Worm (Caenorhabditis elegans) whole organism, L2 larva: ENCODE measurements around the gene R151.1.

Experiments
- C34F6.9 ChIP-seq: fragments of 150-350 bp; optimal IDR thresholded peaks from 2 replicates; lab custom pipeline; 2014; ENCODE audit warnings: missing biosample characterization, missing genetic modification characterization
- F13H6.1 ChIP-seq: sonication (generic microtip); optimal IDR thresholded peaks from 2 replicates; lab custom pipeline; 2016; ENCODE audit warnings: missing genetic modification characterization, missing compliant biosample characterization
- R02D3.7 ChIP-seq: fragments of 150-350 bp; optimal IDR thresholded peaks from 2 replicates; lab custom pipeline; 2014; ENCODE audit warnings: missing biosample characterization, missing genetic modification characterization
- Y55F3AM.14 ChIP-seq: fragments of 200-800 bp; sonication (Bioruptor generic); optimal IDR thresholded peaks from 2 replicates; lab custom pipeline; 2018; ENCODE audit warnings: mild to moderate bottlenecking, missing genetic modification characterization, missing compliant biosample characterization
- ZK546.5 ChIP-seq: sonication (generic microtip); optimal IDR thresholded peaks from 2 replicates; lab custom pipeline; 2017; ENCODE audit warnings: missing biosample characterization, missing genetic modification characterization
- alr-1 ChIP-seq: fragments of 150-350 bp; optimal IDR thresholded peaks from 2 replicates; lab custom pipeline; 2014; ENCODE audit warnings: missing biosample characterization, missing genetic modification characterization
- aly-2 ChIP-seq: fragments of 150-350 bp; optimal IDR thresholded peaks from 2 replicates; lab custom pipeline; 2014; ENCODE audit warnings: missing biosample characterization, missing genetic modification characterization
- ama-1 ChIP-seq: fragments of 150-350 bp; optimal IDR thresholded peaks from 2 replicates; lab custom pipeline; 2018; ENCODE audit warnings: inconsistent platforms
- blmp-1 ChIP-seq: sonication (generic microtip); optimal IDR thresholded peaks from 2 replicates; lab custom pipeline; 2017; ENCODE audit warnings: missing genetic modification characterization, mild to moderate bottlenecking, missing compliant biosample characterization, antibody characterized with exemption, moderate library complexity; ENCODE audit not compliant: insufficient read depth
- ceh-16 ChIP-seq: fragments of 150-350 bp; optimal IDR thresholded peaks from 2 replicates; lab custom pipeline; 2014; ENCODE audit warnings: missing biosample characterization, missing genetic modification characterization
- ceh-82 ChIP-seq: fragments of 150-350 bp; optimal IDR thresholded peaks from 2 replicates; lab custom pipeline; 2014; ENCODE audit warnings: missing biosample characterization, missing genetic modification characterization
- crh-2 ChIP-seq: sonication (generic microtip); optimal IDR thresholded peaks from 2 replicates; lab custom pipeline; 2017; ENCODE audit warnings: missing biosample characterization, missing genetic modification characterization
- egl-27 ChIP-seq: sonication (generic microtip); optimal IDR thresholded peaks from 3 replicates; lab custom pipeline; 2017; ENCODE audit warnings: missing biosample characterization, missing genetic modification reagents, missing genetic modification characterization
- elt-1 ChIP-seq: fragments of 150-350 bp; optimal IDR thresholded peaks from 2 replicates; lab custom pipeline; 2014; ENCODE audit warnings: missing biosample characterization, missing genetic modification characterization
- elt-3 ChIP-seq: sonication (generic microtip); optimal IDR thresholded peaks from 2 replicates; lab custom pipeline; 2017; ENCODE audit warnings: missing biosample characterization, missing genetic modification characterization
- fos-1 ChIP-seq: fragments of 150-350 bp; optimal IDR thresholded peaks from 2 replicates; lab custom pipeline; 2014; ENCODE audit warnings: missing biosample characterization, missing genetic modification characterization
- gmeb-1 ChIP-seq: fragments of 150-350 bp; optimal IDR thresholded peaks from 2 replicates; lab custom pipeline; 2014; ENCODE audit warnings: missing biosample characterization, missing genetic modification characterization
- lin-11 ChIP-seq: fragments of 150-350 bp; sonication (generic microtip); optimal IDR thresholded peaks from 2 replicates; lab custom pipeline; 2014; ENCODE audit warnings: missing biosample characterization, missing genetic modification characterization, inconsistent platforms, mixed read lengths
- lin-13 ChIP-seq: fragments of 150-350 bp; optimal IDR thresholded peaks from 2 replicates; lab custom pipeline; 2014; ENCODE audit warnings: missing biosample characterization, missing genetic modification reagents, missing genetic modification characterization
- lin-39 ChIP-seq: fragments of 150-350 bp; optimal IDR thresholded peaks from 2 replicates; lab custom pipeline; 2014; ENCODE audit warnings: missing biosample characterization, missing genetic modification reagents, missing genetic modification characterization
- lsy-2 ChIP-seq, 2 experiments: fragments of 150-350 bp in 1 of 2; sonication (generic microtip) in 1 of 2; optimal IDR thresholded peaks; 2 replicates each; lab custom pipeline; 2014 to 2017; ENCODE audit warnings: missing biosample characterization in 2 of 2, missing genetic modification characterization in 2 of 2
- mab-5 ChIP-seq: fragments of 150-350 bp; optimal IDR thresholded peaks from 2 replicates; lab custom pipeline; 2014; ENCODE audit warnings: missing biosample characterization, missing genetic modification characterization
- mbf-1 ChIP-seq: sonication (generic microtip); optimal IDR thresholded peaks from 2 replicates; lab custom pipeline; 2017; ENCODE audit warnings: missing biosample characterization, missing genetic modification characterization
- mdl-1 ChIP-seq, 2 experiments: fragments of 150-350 bp in 1 of 2; sonication (generic microtip) in 1 of 2; optimal IDR thresholded peaks; 2 replicates each; lab custom pipeline; 2017; ENCODE audit warnings: missing biosample characterization in 2 of 2, missing genetic modification characterization in 2 of 2
- nhr-10 ChIP-seq: sonication (generic microtip); optimal IDR thresholded peaks from 2 replicates; lab custom pipeline; 2017; ENCODE audit warnings: missing biosample characterization, missing genetic modification characterization
- nhr-11 ChIP-seq: fragments of 150-350 bp; optimal IDR thresholded peaks from 2 replicates; lab custom pipeline; 2014; ENCODE audit warnings: missing biosample characterization, missing genetic modification characterization
- nhr-12 ChIP-seq: fragments of 150-350 bp; optimal IDR thresholded peaks from 2 replicates; lab custom pipeline; 2014; ENCODE audit warnings: missing biosample characterization, missing genetic modification characterization
- nhr-129 ChIP-seq: fragments of 150-350 bp; optimal IDR thresholded peaks from 2 replicates; lab custom pipeline; 2014; ENCODE audit warnings: missing biosample characterization, missing genetic modification characterization
- nhr-21 ChIP-seq: fragments of 150-350 bp; optimal IDR thresholded peaks from 2 replicates; lab custom pipeline; 2014; ENCODE audit warnings: missing biosample characterization, missing genetic modification characterization
- nhr-23 ChIP-seq: fragments of 150-350 bp; optimal IDR thresholded peaks from 2 replicates; lab custom pipeline; 2014; ENCODE audit warnings: missing biosample characterization, missing genetic modification reagents, missing genetic modification characterization
- nhr-237 ChIP-seq: fragments of 150-350 bp; optimal IDR thresholded peaks from 2 replicates; lab custom pipeline; 2014; ENCODE audit warnings: missing biosample characterization, missing genetic modification characterization
- nhr-25 ChIP-seq: fragments of 150-350 bp; sonication (generic microtip); optimal IDR thresholded peaks from 3 replicates; lab custom pipeline; 2014; ENCODE audit warnings: missing biosample characterization, missing genetic modification characterization
- nhr-77 ChIP-seq: fragments of 150-350 bp; optimal IDR thresholded peaks from 2 replicates; lab custom pipeline; 2014; ENCODE audit warnings: missing biosample characterization, missing genetic modification characterization
- peb-1 ChIP-seq: fragments of 150-350 bp; optimal IDR thresholded peaks from 2 replicates; lab custom pipeline; 2014; ENCODE audit warnings: missing biosample characterization, missing genetic modification characterization
- sem-4 ChIP-seq: fragments of 150-350 bp; optimal IDR thresholded peaks from 2 replicates; lab custom pipeline; 2014; ENCODE audit warnings: missing biosample characterization, missing genetic modification reagents, missing genetic modification characterization
- sma-3 ChIP-seq: sonication (generic microtip); optimal IDR thresholded peaks from 2 replicates; lab custom pipeline; 2016; ENCODE audit warnings: missing genetic modification reagents, missing genetic modification characterization, missing compliant biosample characterization
- sma-9 ChIP-seq, 2 experiments: fragments of 150-350 bp in 1 of 2; sonication (generic microtip) in 1 of 2; optimal IDR thresholded peaks; 2 replicates each; lab custom pipeline; 2014 to 2016; ENCODE audit warnings: missing genetic modification characterization in 2 of 2, mild to moderate bottlenecking in 1 of 2, missing biosample characterization in 1 of 2, missing compliant biosample characterization in 1 of 2, missing genetic modification reagents in 1 of 2, moderate library complexity in 1 of 2
- snpc-4 ChIP-seq: fragments of 150-350 bp; optimal IDR thresholded peaks from 2 replicates; lab custom pipeline; 2014; ENCODE audit warnings: missing biosample characterization, missing genetic modification characterization
- unc-39 ChIP-seq: fragments of 150-350 bp; optimal IDR thresholded peaks from 2 replicates; lab custom pipeline; 2014; ENCODE audit warnings: missing biosample characterization, missing genetic modification characterization
- unc-55 ChIP-seq: fragments of 150-350 bp; sonication (generic microtip); optimal IDR thresholded peaks from 3 replicates; lab custom pipeline; 2014; ENCODE audit warnings: missing biosample characterization, missing genetic modification reagents, missing genetic modification characterization
- unc-62 ChIP-seq: fragments of 150-350 bp; optimal IDR thresholded peaks from 2 replicates; lab custom pipeline; 2014; ENCODE audit warnings: missing biosample characterization, missing genetic modification reagents, missing genetic modification characterization
- zag-1 ChIP-seq: fragments of 150-350 bp; optimal IDR thresholded peaks from 2 replicates; lab custom pipeline; 2014; ENCODE audit warnings: missing biosample characterization, missing genetic modification characterization
- ztf-1 ChIP-seq: fragments of 200-800 bp; sonication (Bioruptor generic); conservative IDR thresholded peaks from 2 replicates; pipeline ENCODE4 v1.3.6; 2022; ENCODE audit warnings: missing genetic modification characterization, missing compliant biosample characterization
- ztf-4 ChIP-seq: fragments of 150-350 bp; optimal IDR thresholded peaks from 2 replicates; lab custom pipeline; 2014; ENCODE audit warnings: missing biosample characterization, missing genetic modification characterization

The R151.1 gene

DNA sequence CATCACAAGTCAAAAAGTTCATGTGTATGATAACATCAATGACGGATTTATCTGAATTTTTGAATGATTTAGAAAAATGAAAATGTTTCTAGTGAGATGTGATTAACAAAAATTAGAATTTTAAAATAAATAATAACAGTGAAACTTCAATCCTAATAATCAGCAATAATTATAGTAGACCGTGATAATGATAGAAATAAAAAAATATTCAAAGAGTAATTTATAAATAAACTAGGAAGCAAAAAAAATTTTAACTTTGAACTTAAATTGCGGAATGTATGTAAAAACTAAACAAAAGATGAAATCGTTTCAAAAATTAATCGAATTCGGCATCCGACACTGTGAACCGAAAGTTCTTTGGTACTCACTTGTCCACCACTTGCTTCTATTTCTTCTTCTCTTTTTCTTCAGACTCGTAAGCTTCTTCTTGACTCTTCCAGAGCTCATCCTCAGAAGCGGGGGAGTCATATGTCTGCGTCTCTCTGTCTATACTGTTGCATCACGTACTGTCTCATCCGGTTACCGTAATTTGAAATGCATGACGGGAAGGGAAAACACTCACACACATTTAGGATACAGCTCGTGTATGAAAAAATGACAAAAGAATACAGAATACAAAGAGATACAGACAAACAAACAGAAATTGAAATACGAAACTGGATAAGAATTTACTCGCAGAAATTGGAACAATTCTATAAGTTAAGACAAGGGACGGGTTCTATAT is 23.2 kb upstream of the R151.1 start, which contains the start of gene mec-14:
mec-14 (minus strand) TSS at position 51 of the 724 bp plus-strand sequence.
- TF ChIP-seq sma-9 (GFP tag; optimal IDR thresholded peaks at IDR 0.05; lab: Kevin White, UChicago) (no peak), sma-9 (tag; optimal IDR thresholded peaks at IDR 0.05; lab: Kevin White, UChicago) (no peak), unc-55 (GFP tag; lab: Kevin White, UChicago) (peak; percentile 68)

DNA sequence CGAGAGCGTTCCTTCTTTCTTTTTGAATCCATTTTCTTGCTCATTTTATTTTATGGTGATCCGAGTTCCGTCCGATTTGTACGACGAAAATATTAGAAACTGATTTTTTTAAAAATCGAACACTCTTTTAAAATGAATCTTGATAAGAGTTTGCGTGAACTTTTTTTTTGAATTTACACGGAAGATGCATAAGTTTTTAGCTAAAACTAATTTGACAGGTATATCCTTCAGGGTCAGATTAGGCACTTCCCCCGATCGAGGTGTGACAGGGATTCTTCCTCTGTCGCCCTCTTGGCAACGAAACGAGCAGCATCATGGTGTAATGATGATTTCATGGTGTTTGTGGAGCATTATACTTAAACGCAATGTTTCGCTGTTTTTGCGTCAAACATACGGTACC is 21.0 kb upstream of the R151.1 start, which contains the start of gene F37C12.18:
F37C12.18 (minus strand) TSS at position 101 of the 400 bp plus-strand sequence.
- TF ChIP-seq nhr-23 (tag; lab: Kevin White, UChicago) (no peak), ceh-82 (tag; lab: Kevin White, UChicago) (no peak), nhr-129 (tag; lab: Kevin White, UChicago) (no peak), nhr-21 (tag; lab: Kevin White, UChicago) (no peak), aly-2 (no peak), egl-27 (tag; lab: Kevin White, UChicago) (no peak), mdl-1 (tag; optimal IDR thresholded peaks at IDR 0.05; lab: Kevin White, UChicago) (no peak), ama-1 (lab: Kevin White, UChicago) (no peak), snpc-4 (tag; lab: Kevin White, UChicago) (no peak)

DNA sequence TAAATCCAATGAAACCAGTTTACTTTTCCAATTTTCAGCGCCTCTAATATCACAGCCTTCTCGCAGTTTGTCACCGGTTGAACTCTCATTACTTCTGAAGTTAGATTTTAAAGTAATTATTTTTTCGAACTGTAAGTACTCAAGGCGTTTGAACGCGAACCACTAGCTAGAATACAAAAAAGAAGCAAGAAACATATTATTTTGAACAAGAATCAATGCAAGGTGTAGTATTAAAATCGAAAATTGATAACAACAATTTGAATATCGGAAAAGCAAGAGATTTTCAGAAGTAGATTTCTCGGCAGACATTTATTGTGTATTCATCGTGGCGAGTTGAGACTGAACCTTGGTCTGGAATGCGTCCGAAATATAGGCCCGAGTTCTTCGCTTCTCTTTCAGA is 18.4 kb upstream of the R151.1 start, which contains the start of gene exos-9:
exos-9 (minus strand) TSS at position 101 of the 400 bp plus-strand sequence.
- TF ChIP-seq ama-1 (lab: Kevin White, UChicago) (peak; percentile 8), blmp-1 (tag; lab: Kevin White, UChicago) (no peak)

- TF ChIP-seq mab-5 (tag; lab: Kevin White, UChicago) = no peak
- TF ChIP-seq ceh-16 (tag; lab: Kevin White, UChicago) = no peak
- TF ChIP-seq Y55F3AM.14 (GFP tag; lab: Kevin White, UChicago) = no peak
- no peak for TF ChIP-seq blmp-1 (tag; lab: Kevin White, UChicago)
- TF ChIP-seq lsy-2 (tag; optimal IDR thresholded peaks at IDR 0.05; lab: Kevin White, UChicago) = peak; percentile 46 to 85
- TF ChIP-seq unc-39 (tag; lab: Kevin White, UChicago) = no peak
- TF ChIP-seq snpc-4 (tag; lab: Kevin White, UChicago) = peak; percentile 7
- no peak for TF ChIP-seq sem-4
- no peak for TF ChIP-seq peb-1
- no peak for TF ChIP-seq elt-1 (tag; lab: Kevin White, UChicago)
- peak; percentile 27 for TF ChIP-seq lin-11 (tag; lab: Kevin White, UChicago)
- no peak for TF ChIP-seq ztf-4 (tag; lab: Kevin White, UChicago)
- no peak for TF ChIP-seq aly-2
- TF ChIP-seq fos-1 (tag; lab: Kevin White, UChicago) = peak; percentile 29
- TF ChIP-seq lin-13 (GFP tag; lab: Kevin White, UChicago) = peak; percentile 22
- no peak for TF ChIP-seq ceh-82 (tag; lab: Kevin White, UChicago)
- TF ChIP-seq C34F6.9 (tag; lab: Kevin White, UChicago) = peak; percentile 65
- no peak for TF ChIP-seq mdl-1 (tag; optimal IDR thresholded peaks at IDR 0.05; lab: Kevin White, UChicago)
- TF ChIP-seq unc-55 (GFP tag; lab: Kevin White, UChicago) = peak; percentile 78
- TF ChIP-seq gmeb-1 (tag; lab: Kevin White, UChicago) = peak; percentile 94
- TF ChIP-seq ztf-1 (GFP tag; lab: Robert Waterston, UW) = no peak
- peak; percentile 63 for TF ChIP-seq sma-3 (GFP tag; lab: Kevin White, UChicago)
- no peak for TF ChIP-seq lin-39
- TF ChIP-seq nhr-10 (tag; lab: Kevin White, UChicago) = no peak
- TF ChIP-seq nhr-25 = peak; percentile 37
- no peak for TF ChIP-seq nhr-77
- TF ChIP-seq alr-1 (tag; lab: Kevin White, UChicago) = no peak
- TF ChIP-seq ZK546.5 (tag; lab: Kevin White, UChicago) = no peak
- peak; percentile 69 for TF ChIP-seq sma-9 (GFP tag; optimal IDR thresholded peaks at IDR 0.05; lab: Kevin White, UChicago)
- no peak for TF ChIP-seq sma-9 (tag; optimal IDR thresholded peaks at IDR 0.05; lab: Kevin White, UChicago)
- TF ChIP-seq crh-2 (tag; lab: Kevin White, UChicago) = peak; percentile 35
- TF ChIP-seq ama-1 (lab: Kevin White, UChicago) = no peak
- peak; percentile 33 for TF ChIP-seq egl-27 (tag; lab: Kevin White, UChicago)
- TF ChIP-seq nhr-237 (tag; lab: Kevin White, UChicago) = no peak
- TF ChIP-seq nhr-11 (tag; lab: Kevin White, UChicago) = no peak
- TF ChIP-seq mbf-1 (tag; lab: Kevin White, UChicago) = no peak
- peak; percentile 49 for TF ChIP-seq F13H6.1 (tag; lab: Kevin White, UChicago)
- no peak for TF ChIP-seq nhr-23 (tag; lab: Kevin White, UChicago)
- no peak for TF ChIP-seq R02D3.7 (tag; lab: Kevin White, UChicago)
- no peak for TF ChIP-seq nhr-12
- TF ChIP-seq nhr-129 (tag; lab: Kevin White, UChicago) = no peak
- TF ChIP-seq elt-3 = no peak
- no peak for TF ChIP-seq unc-62 (GFP tag; lab: Kevin White, UChicago)
- TF ChIP-seq zag-1 (tag; lab: Kevin White, UChicago) = no peak
Measured at ce11 chrIII:7198838-7199237, 17.5 kb upstream of the R151.1 start, which contains the start of gene pfd-5. Gene pfd-5 (minus strand): TSS chrIII:7198884.
